Worm (Caenorhabditis elegans): ENCODE measurements around the gene F25B4.8.

The F25B4.8 gene

DNA sequence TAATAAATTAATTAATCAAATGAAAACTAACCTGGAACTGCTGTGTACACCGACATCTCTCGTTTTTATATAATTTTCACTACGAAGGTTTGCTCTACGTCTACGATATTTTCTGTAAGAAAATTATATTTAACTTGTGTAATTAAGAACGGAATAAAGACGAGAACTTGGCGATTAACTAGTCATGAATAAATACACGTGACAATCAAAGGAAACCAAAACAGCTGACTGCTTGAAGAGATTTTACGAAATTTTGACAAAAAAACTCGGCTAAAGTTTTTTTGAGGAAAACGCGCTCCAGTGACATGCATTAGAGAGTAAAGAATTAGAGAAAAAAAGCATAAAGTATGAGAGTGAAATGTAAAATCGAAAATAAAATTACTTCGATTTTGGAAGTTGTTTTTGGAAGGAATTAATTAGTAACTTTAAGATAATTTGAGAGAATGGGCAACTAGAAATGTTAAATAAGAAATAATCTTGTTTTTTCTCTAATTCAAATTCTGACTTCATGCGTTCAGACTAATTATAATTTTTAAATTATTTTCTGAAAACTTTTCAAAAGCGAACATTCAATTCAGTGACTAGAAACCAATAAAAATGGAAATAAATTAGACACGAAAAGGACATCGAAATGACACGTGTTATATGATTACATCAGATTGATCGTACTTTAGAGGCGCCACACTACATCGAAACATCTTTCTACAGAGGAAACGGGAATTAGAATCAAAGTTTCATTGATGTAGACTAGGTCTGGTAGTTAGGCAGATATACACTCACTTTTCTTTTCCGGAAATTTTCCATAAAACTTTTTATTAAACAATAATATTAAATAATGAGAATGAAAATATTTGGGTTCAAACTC is 4.2 kb downstream of the F25B4.8 start, which contains the start of gene F25B4.7:
Gene F25B4.7 (minus strand): TSS at position 112 of the 865 bp plus-strand sequence.
- no peak for TF ChIP-seq ets-5 (GFP tag; IDR thresholded peaks at IDR 0.05)
- no peak for TF ChIP-seq pag-3 (tag; optimal IDR thresholded peaks at IDR 0.05; ENCODE audit: borderline replicate concordance, insufficient read depth)
- no peak for TF ChIP-seq sox-4 (tag; optimal IDR thresholded peaks at IDR 0.05)
- no peak for TF ChIP-seq ama-1 (optimal IDR thresholded peaks at IDR 0.05)
- no peak for TF ChIP-seq nhr-28 (tag; optimal IDR thresholded peaks at IDR 0.05)
- TF ChIP-seq unc-86 (tag; optimal IDR thresholded peaks at IDR 0.05): no peak
- peak; percentile 48 for TF ChIP-seq nhr-71 (tag; optimal IDR thresholded peaks at IDR 0.05)
- TF ChIP-seq zag-1 (tag; optimal IDR thresholded peaks at IDR 0.05): no peak
- TF ChIP-seq nhr-84 (tag; optimal IDR thresholded peaks at IDR 0.05): no peak
- TF ChIP-seq hpl-2 (GFP tag; optimal IDR thresholded peaks at IDR 0.05): no peak
- TF ChIP-seq C16A3.4 (tag; optimal IDR thresholded peaks at IDR 0.05): peak; percentile 10
- TF ChIP-seq elt-2 (tag; optimal IDR thresholded peaks at IDR 0.05): no peak
- peak; percentile 24 for TF ChIP-seq snpc-4 (tag; optimal IDR thresholded peaks at IDR 0.05)
- no peak for TF ChIP-seq unc-98 (GFP tag; IDR thresholded peaks at IDR 0.05)
- no peak for TF ChIP-seq alr-1 (tag; optimal IDR thresholded peaks at IDR 0.05; ENCODE audit: borderline replicate concordance)
- no peak for TF ChIP-seq Y116A8C.19 (tag; optimal IDR thresholded peaks at IDR 0.05; ENCODE audit: borderline replicate concordance)
- no peak for TF ChIP-seq isw-1 (GFP tag; IDR thresholded peaks at IDR 0.05)
- TF ChIP-seq nhr-20 (tag; optimal IDR thresholded peaks at IDR 0.05): peak; percentile 57
- no peak for TF ChIP-seq unc-130 (tag; optimal IDR thresholded peaks at IDR 0.05)
- TF ChIP-seq elt-3 (tag; optimal IDR thresholded peaks at IDR 0.05): peak in 2 of 6 experiments; percentile 18 to 39
- TF ChIP-seq lin-35 (GFP tag; optimal IDR thresholded peaks at IDR 0.05): peak in 1 of 2 experiments; percentile 8
- TF ChIP-seq dpl-1 (GFP tag; optimal IDR thresholded peaks at IDR 0.05): peak; percentile 24 to 37 (median 31)
- TF ChIP-seq lin-14 (GFP tag; optimal IDR thresholded peaks at IDR 0.05): peak; percentile 42
- no peak for TF ChIP-seq tbx-2 (tag; optimal IDR thresholded peaks at IDR 0.05)
- TF ChIP-seq lin-15B (tag; optimal IDR thresholded peaks at IDR 0.05): peak; percentile 9
- no peak for TF ChIP-seq ceh-88 (GFP tag; IDR thresholded peaks at IDR 0.05)
- TF ChIP-seq nhr-19 (GFP tag; conservative IDR thresholded peaks at IDR 0.05): peak; percentile 69
- TF ChIP-seq sptf-1 (tag; optimal IDR thresholded peaks at IDR 0.05): no peak
- TF ChIP-seq ceh-82 (tag; optimal IDR thresholded peaks at IDR 0.05): peak in 1 of 3 experiments; percentile 12
- peak in 1 of 2 experiments; percentile 47 for TF ChIP-seq lsy-2 (tag; optimal IDR thresholded peaks at IDR 0.05)
- TF ChIP-seq sup-37 (GFP tag; optimal IDR thresholded peaks at IDR 0.05): no peak
- TF ChIP-seq mab-9 (GFP tag; IDR thresholded peaks at IDR 0.05): no peak
- TF ChIP-seq ztf-4 (tag; optimal IDR thresholded peaks at IDR 0.05): no peak
- TF ChIP-seq F16B12.6 (tag; optimal IDR thresholded peaks at IDR 0.05): no peak
- no peak for TF ChIP-seq grh-1 (GFP tag; IDR thresholded peaks at IDR 0.05)
- TF ChIP-seq rnt-1 (tag; optimal IDR thresholded peaks at IDR 0.05): peak; percentile 5
- TF ChIP-seq pax-3 (tag; optimal IDR thresholded peaks at IDR 0.05): no peak
- no peak for TF ChIP-seq nhr-11 (tag; optimal IDR thresholded peaks at IDR 0.05)
- peak; percentile 80 for TF ChIP-seq nhr-85 (tag)
- peak; percentile 53 for TF ChIP-seq mep-1 (tag; optimal IDR thresholded peaks at IDR 0.05)
- peak; percentile 3 for TF ChIP-seq snu-23 (GFP tag; optimal IDR thresholded peaks at IDR 0.05)
- TF ChIP-seq nhr-47 (tag; optimal IDR thresholded peaks at IDR 0.05): no peak
- TF ChIP-seq skn-1 (tag; optimal IDR thresholded peaks at IDR 0.05): peak; percentile 6
- TF ChIP-seq nhr-90 (tag; optimal IDR thresholded peaks at IDR 0.05; ENCODE audit: poor library complexity): no peak
- TF ChIP-seq egl-13 (tag; optimal IDR thresholded peaks at IDR 0.05): no peak
- TF ChIP-seq dsc-1 (tag; optimal IDR thresholded peaks at IDR 0.05): no peak
- TF ChIP-seq egl-27 (tag; optimal IDR thresholded peaks at IDR 0.05): no peak
- peak; percentile 60 for TF ChIP-seq blmp-1 (tag; optimal IDR thresholded peaks at IDR 0.05)
- TF ChIP-seq efl-1 (optimal IDR thresholded peaks at IDR 0.05): peak; percentile 32 to 36
- peak; percentile 25 to 87 for TF ChIP-seq efl-1 (GFP tag; optimal IDR thresholded peaks at IDR 0.05 in 1 of 2)
